Worm (Caenorhabditis elegans) whole organism, L2 larva: ENCODE measurements around the gene Y57A10C.8.

Experiments
- C34F6.9 ChIP-seq: fragments of 150-350 bp; optimal IDR thresholded peaks from 2 replicates; lab custom pipeline; 2014; ENCODE audit warnings: missing biosample characterization, missing genetic modification characterization
- F13H6.1 ChIP-seq: sonication (generic microtip); optimal IDR thresholded peaks from 2 replicates; lab custom pipeline; 2016; ENCODE audit warnings: missing genetic modification characterization, missing compliant biosample characterization
- ZK546.5 ChIP-seq: sonication (generic microtip); optimal IDR thresholded peaks from 2 replicates; lab custom pipeline; 2017; ENCODE audit warnings: missing biosample characterization, missing genetic modification characterization
- aly-2 ChIP-seq: fragments of 150-350 bp; optimal IDR thresholded peaks from 2 replicates; lab custom pipeline; 2014; ENCODE audit warnings: missing biosample characterization, missing genetic modification characterization
- ama-1 ChIP-seq: fragments of 150-350 bp; optimal IDR thresholded peaks from 2 replicates; lab custom pipeline; 2018; ENCODE audit warnings: inconsistent platforms
- blmp-1 ChIP-seq: sonication (generic microtip); optimal IDR thresholded peaks from 2 replicates; lab custom pipeline; 2017; ENCODE audit warnings: missing genetic modification characterization, mild to moderate bottlenecking, missing compliant biosample characterization, antibody characterized with exemption, moderate library complexity; ENCODE audit not compliant: insufficient read depth
- crh-2 ChIP-seq: sonication (generic microtip); optimal IDR thresholded peaks from 2 replicates; lab custom pipeline; 2017; ENCODE audit warnings: missing biosample characterization, missing genetic modification characterization
- dmd-4 ChIP-seq: sonication (generic microtip); optimal IDR thresholded peaks from 2 replicates; lab custom pipeline; 2017; ENCODE audit warnings: missing biosample characterization, missing genetic modification characterization
- elt-1 ChIP-seq: fragments of 150-350 bp; optimal IDR thresholded peaks from 2 replicates; lab custom pipeline; 2014; ENCODE audit warnings: missing biosample characterization, missing genetic modification characterization
- elt-3 ChIP-seq: sonication (generic microtip); optimal IDR thresholded peaks from 2 replicates; lab custom pipeline; 2017; ENCODE audit warnings: missing biosample characterization, missing genetic modification characterization
- fos-1 ChIP-seq: fragments of 150-350 bp; optimal IDR thresholded peaks from 2 replicates; lab custom pipeline; 2014; ENCODE audit warnings: missing biosample characterization, missing genetic modification characterization
- gmeb-1 ChIP-seq: fragments of 150-350 bp; optimal IDR thresholded peaks from 2 replicates; lab custom pipeline; 2014; ENCODE audit warnings: missing biosample characterization, missing genetic modification characterization
- lin-11 ChIP-seq: fragments of 150-350 bp; sonication (generic microtip); optimal IDR thresholded peaks from 2 replicates; lab custom pipeline; 2014; ENCODE audit warnings: missing biosample characterization, missing genetic modification characterization, inconsistent platforms, mixed read lengths
- lin-13 ChIP-seq: fragments of 150-350 bp; optimal IDR thresholded peaks from 2 replicates; lab custom pipeline; 2014; ENCODE audit warnings: missing biosample characterization, missing genetic modification reagents, missing genetic modification characterization
- lin-39 ChIP-seq: fragments of 150-350 bp; optimal IDR thresholded peaks from 2 replicates; lab custom pipeline; 2014; ENCODE audit warnings: missing biosample characterization, missing genetic modification reagents, missing genetic modification characterization
- lsy-2 ChIP-seq, 2 experiments: fragments of 150-350 bp in 1 of 2; sonication (generic microtip) in 1 of 2; optimal IDR thresholded peaks; 2 replicates each; lab custom pipeline; 2014 to 2017; ENCODE audit warnings: missing biosample characterization in 2 of 2, missing genetic modification characterization in 2 of 2
- mab-5 ChIP-seq: fragments of 150-350 bp; optimal IDR thresholded peaks from 2 replicates; lab custom pipeline; 2014; ENCODE audit warnings: missing biosample characterization, missing genetic modification characterization
- mbf-1 ChIP-seq: sonication (generic microtip); optimal IDR thresholded peaks from 2 replicates; lab custom pipeline; 2017; ENCODE audit warnings: missing biosample characterization, missing genetic modification characterization
- mdl-1 ChIP-seq, 2 experiments: fragments of 150-350 bp in 1 of 2; sonication (generic microtip) in 1 of 2; optimal IDR thresholded peaks; 2 replicates each; lab custom pipeline; 2017; ENCODE audit warnings: missing biosample characterization in 2 of 2, missing genetic modification characterization in 2 of 2
- nhr-10 ChIP-seq: sonication (generic microtip); optimal IDR thresholded peaks from 2 replicates; lab custom pipeline; 2017; ENCODE audit warnings: missing biosample characterization, missing genetic modification characterization
- nhr-11 ChIP-seq: fragments of 150-350 bp; optimal IDR thresholded peaks from 2 replicates; lab custom pipeline; 2014; ENCODE audit warnings: missing biosample characterization, missing genetic modification characterization
- nhr-12 ChIP-seq: fragments of 150-350 bp; optimal IDR thresholded peaks from 2 replicates; lab custom pipeline; 2014; ENCODE audit warnings: missing biosample characterization, missing genetic modification characterization
- nhr-129 ChIP-seq: fragments of 150-350 bp; optimal IDR thresholded peaks from 2 replicates; lab custom pipeline; 2014; ENCODE audit warnings: missing biosample characterization, missing genetic modification characterization
- nhr-23 ChIP-seq: fragments of 150-350 bp; optimal IDR thresholded peaks from 2 replicates; lab custom pipeline; 2014; ENCODE audit warnings: missing biosample characterization, missing genetic modification reagents, missing genetic modification characterization
- nhr-25 ChIP-seq: fragments of 150-350 bp; sonication (generic microtip); optimal IDR thresholded peaks from 3 replicates; lab custom pipeline; 2014; ENCODE audit warnings: missing biosample characterization, missing genetic modification characterization
- nhr-6 ChIP-seq: fragments of 150-350 bp; optimal IDR thresholded peaks from 2 replicates; lab custom pipeline; 2014; ENCODE audit warnings: missing biosample characterization, missing genetic modification characterization
- nhr-77 ChIP-seq: fragments of 150-350 bp; optimal IDR thresholded peaks from 2 replicates; lab custom pipeline; 2014; ENCODE audit warnings: missing biosample characterization, missing genetic modification characterization
- peb-1 ChIP-seq: fragments of 150-350 bp; optimal IDR thresholded peaks from 2 replicates; lab custom pipeline; 2014; ENCODE audit warnings: missing biosample characterization, missing genetic modification characterization
- sma-3 ChIP-seq: sonication (generic microtip); optimal IDR thresholded peaks from 2 replicates; lab custom pipeline; 2016; ENCODE audit warnings: missing genetic modification reagents, missing genetic modification characterization, missing compliant biosample characterization
- sma-9 ChIP-seq, 2 experiments: fragments of 150-350 bp in 1 of 2; sonication (generic microtip) in 1 of 2; optimal IDR thresholded peaks; 2 replicates each; lab custom pipeline; 2014 to 2016; ENCODE audit warnings: missing genetic modification characterization in 2 of 2, mild to moderate bottlenecking in 1 of 2, missing biosample characterization in 1 of 2, missing compliant biosample characterization in 1 of 2, missing genetic modification reagents in 1 of 2, moderate library complexity in 1 of 2
- snpc-4 ChIP-seq: fragments of 150-350 bp; optimal IDR thresholded peaks from 2 replicates; lab custom pipeline; 2014; ENCODE audit warnings: missing biosample characterization, missing genetic modification characterization
- unc-39 ChIP-seq: fragments of 150-350 bp; optimal IDR thresholded peaks from 2 replicates; lab custom pipeline; 2014; ENCODE audit warnings: missing biosample characterization, missing genetic modification characterization
- unc-55 ChIP-seq: fragments of 150-350 bp; sonication (generic microtip); optimal IDR thresholded peaks from 3 replicates; lab custom pipeline; 2014; ENCODE audit warnings: missing biosample characterization, missing genetic modification reagents, missing genetic modification characterization
- unc-62 ChIP-seq: fragments of 150-350 bp; optimal IDR thresholded peaks from 2 replicates; lab custom pipeline; 2014; ENCODE audit warnings: missing biosample characterization, missing genetic modification reagents, missing genetic modification characterization
- zag-1 ChIP-seq: fragments of 150-350 bp; optimal IDR thresholded peaks from 2 replicates; lab custom pipeline; 2014; ENCODE audit warnings: missing biosample characterization, missing genetic modification characterization
- ztf-11 ChIP-seq: sonication (generic microtip); optimal IDR thresholded peaks from 2 replicates; lab custom pipeline; 2017; ENCODE audit warnings: missing biosample characterization, missing genetic modification characterization

Gene Y57A10C.8

DNA sequence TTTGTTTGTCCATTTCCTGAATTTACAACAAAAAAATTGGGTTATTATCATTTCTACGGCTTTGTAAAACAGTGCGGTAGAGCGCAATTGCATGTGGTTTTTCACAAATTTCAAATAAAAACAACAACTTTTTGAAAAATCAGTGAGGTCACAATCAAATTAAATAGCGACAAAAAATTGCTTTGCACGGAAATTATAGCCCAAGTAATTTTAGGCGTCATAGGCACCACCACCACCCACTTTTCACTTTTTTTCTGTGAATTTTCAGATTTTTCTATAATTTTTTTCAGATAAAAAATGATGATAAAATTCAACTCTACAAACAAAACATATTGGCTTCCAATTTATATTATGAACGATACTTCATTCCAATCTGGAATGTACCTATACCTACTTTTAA is 27.6 kb upstream of the Y57A10C.8 start, which contains the start of gene sre-38:
Gene sre-38 (plus strand): TSS at position 301 of the 400 bp plus-strand sequence.
- TF ChIP-seq gmeb-1 (tag; lab: Kevin White, UChicago) = no peak
- no peak for TF ChIP-seq sma-3 (GFP tag; lab: Kevin White, UChicago)
- no peak for TF ChIP-seq peb-1 (tag; lab: Kevin White, UChicago)
- no peak for TF ChIP-seq zag-1 (tag; lab: Kevin White, UChicago)
- no peak for TF ChIP-seq elt-1
- TF ChIP-seq ZK546.5 = no peak
- TF ChIP-seq mbf-1 (tag; lab: Kevin White, UChicago) = no peak
- no peak for TF ChIP-seq fos-1 (tag; lab: Kevin White, UChicago)
- TF ChIP-seq dmd-4 (tag; lab: Kevin White, UChicago) = no peak
- no peak for TF ChIP-seq nhr-10
- TF ChIP-seq crh-2 = no peak
- no peak for TF ChIP-seq mdl-1 (tag; optimal IDR thresholded peaks at IDR 0.05; lab: Kevin White, UChicago)
- no peak for TF ChIP-seq lin-11 (tag; lab: Kevin White, UChicago)
- no peak for TF ChIP-seq mab-5 (tag; lab: Kevin White, UChicago)
- no peak for TF ChIP-seq elt-3
- TF ChIP-seq nhr-12 (tag; lab: Kevin White, UChicago) = no peak
- TF ChIP-seq lsy-2 (tag; optimal IDR thresholded peaks at IDR 0.05; lab: Kevin White, UChicago) = no peak
- no peak for TF ChIP-seq nhr-129 (tag; lab: Kevin White, UChicago)
- TF ChIP-seq nhr-23 (tag; lab: Kevin White, UChicago) = no peak

DNA sequence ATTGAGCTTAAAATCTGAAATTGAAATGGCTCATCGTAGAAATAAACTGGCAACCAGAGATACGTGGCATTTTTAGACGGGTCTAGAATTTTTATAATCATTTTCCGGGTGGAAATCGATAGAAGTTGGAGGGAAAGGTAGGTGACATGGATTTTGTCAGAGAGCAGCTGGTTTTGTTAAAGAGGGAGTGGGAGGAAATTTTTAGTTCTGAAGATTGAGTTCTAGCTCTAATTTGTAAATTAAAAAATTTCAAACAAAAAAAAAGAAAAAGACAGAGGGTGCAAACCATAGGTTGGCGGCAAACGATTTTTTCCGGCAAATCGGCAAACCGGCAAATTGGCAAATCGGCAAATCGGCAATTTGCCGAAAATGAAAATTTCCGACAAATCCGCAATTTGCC is 27.0 kb upstream of the Y57A10C.8 start, which contains the start of gene sre-32:
Gene sre-32 (minus strand): TSS at position 101 of the 400 bp plus-strand sequence.
- TF ChIP-seq ztf-11 (tag; lab: Kevin White, UChicago) (no peak), nhr-25 (tag; lab: Kevin White, UChicago) (no peak), blmp-1 (tag; lab: Kevin White, UChicago) (no peak), nhr-6 (tag; lab: Kevin White, UChicago) (no peak), F13H6.1 (tag; lab: Kevin White, UChicago) (no peak), nhr-77 (tag; lab: Kevin White, UChicago) (no peak), sma-3 (GFP tag; lab: Kevin White, UChicago) (no peak), lin-13 (GFP tag; lab: Kevin White, UChicago) (no peak), nhr-129 (tag; lab: Kevin White, UChicago) (no peak), sma-9 (GFP tag; optimal IDR thresholded peaks at IDR 0.05; lab: Kevin White, UChicago) (no peak), sma-9 (tag; optimal IDR thresholded peaks at IDR 0.05; lab: Kevin White, UChicago) (no peak), aly-2 (tag; lab: Kevin White, UChicago) (no peak), mab-5 (tag; lab: Kevin White, UChicago) (no peak), lin-39 (tag; lab: Kevin White, UChicago) (no peak), elt-3 (no peak), nhr-12 (tag; lab: Kevin White, UChicago) (no peak), unc-62 (GFP tag; lab: Kevin White, UChicago) (no peak), crh-2 (no peak), lin-11 (tag; lab: Kevin White, UChicago) (no peak), unc-55 (no peak), snpc-4 (no peak)
- TF ChIP-seq, all 48 proteins: peak for 0

DNA sequence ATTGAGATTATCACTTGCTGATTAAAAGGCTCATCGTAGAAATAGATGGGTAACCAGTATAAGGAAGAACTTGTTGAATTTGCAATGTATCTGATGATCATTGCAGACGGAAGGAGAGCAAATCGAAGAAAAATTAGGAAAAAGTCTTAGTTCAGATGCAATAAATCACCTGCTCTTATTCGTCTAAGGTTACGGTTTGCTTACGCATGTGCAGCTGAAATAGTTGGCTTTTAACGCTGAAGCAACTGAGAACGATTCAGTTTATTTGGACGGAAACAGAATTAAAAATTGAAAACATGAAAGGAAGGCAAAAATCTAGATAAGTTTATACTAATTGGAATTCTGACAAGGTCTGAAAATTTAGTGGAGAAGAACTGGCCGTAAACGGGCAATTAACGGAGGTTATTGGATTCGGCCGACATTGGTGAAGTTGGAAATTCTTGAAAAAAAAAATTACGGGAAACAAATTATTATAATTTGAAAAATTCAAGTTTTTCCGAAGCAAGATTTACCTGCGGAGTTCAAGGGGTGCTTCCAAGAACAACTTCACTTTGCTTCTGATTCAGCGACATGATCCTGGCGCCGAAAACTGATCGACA is 23.2 kb upstream of the Y57A10C.8 start, which contains the start of the genes sre-35 and sre-33:
Gene sre-35 (minus strand): TSS at position 101 of the 599 bp plus-strand sequence.
Gene sre-33 (plus strand): TSS at position 549 of the 599 bp plus-strand sequence.
- TF ChIP-seq sma-9 (GFP tag; optimal IDR thresholded peaks at IDR 0.05; lab: Kevin White, UChicago) (no peak), sma-9 (tag; optimal IDR thresholded peaks at IDR 0.05; lab: Kevin White, UChicago) (no peak), lin-13 (GFP tag; lab: Kevin White, UChicago) (no peak), C34F6.9 (no peak)

DNA sequence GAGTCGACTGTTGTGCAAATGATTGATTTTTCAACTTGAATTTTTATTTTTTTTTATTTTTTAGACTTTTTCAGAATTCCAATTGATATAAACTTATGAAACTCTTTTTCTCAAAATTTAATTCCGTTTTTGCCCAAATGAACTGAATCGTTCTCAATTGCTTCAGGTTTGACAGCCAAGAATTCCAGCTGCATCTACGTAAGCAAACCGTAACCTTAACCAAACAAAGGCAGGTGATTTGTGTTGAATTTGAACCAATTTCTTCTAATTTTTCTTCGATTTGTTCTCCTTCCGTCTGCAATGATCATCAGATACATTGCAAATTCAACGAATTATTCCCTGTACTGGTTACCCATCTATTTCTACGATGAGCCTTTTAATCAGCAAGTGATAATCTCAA is 20.2 kb upstream of the Y57A10C.8 start, which contains the start of gene sre-34:
Gene sre-34 (plus strand): TSS at position 301 of the 400 bp plus-strand sequence.
- TF ChIP-seq nhr-11 (no peak), unc-55 (no peak), nhr-10 (no peak), gmeb-1 (tag; lab: Kevin White, UChicago) (no peak), F13H6.1 (tag; lab: Kevin White, UChicago) (no peak), nhr-25 (tag; lab: Kevin White, UChicago) (no peak), unc-39 (tag; lab: Kevin White, UChicago) (no peak), ama-1 (no peak), mbf-1 (tag; lab: Kevin White, UChicago) (no peak)
